Fruit fly (Drosophila melanogaster) whole organism, prepupa: ENCODE results near the gene CG14431.
A peak's percentile ranks its signal among the peaks of the same experiment; 100 is the strongest.

Source experiments
- Blimp-1 ChIP-seq: fragments of 200-800 bp; sonication (Bioruptor generic); optimal IDR thresholded peaks from 3 replicates; lab custom pipeline; 2017; ENCODE audit warnings: missing biosample characterization, missing genetic modification characterization, mild to moderate bottlenecking, moderate library complexity, missing genetic modification reagents
- CG10631 ChIP-seq: fragments of 200-800 bp; sonication (Bioruptor generic); optimal IDR thresholded peaks from 2 replicates; lab custom pipeline; 2016; ENCODE audit warnings: missing biosample characterization, missing genetic modification characterization
- CG10669 ChIP-seq: fragments of 200-800 bp; sonication (Bioruptor generic); optimal IDR thresholded peaks from 3 replicates; lab custom pipeline; 2018; ENCODE audit warnings: missing biosample characterization, mild to moderate bottlenecking, missing genetic modification characterization, moderate library complexity
- CG11762 ChIP-seq: fragments of 200-800 bp; sonication (Bioruptor generic); optimal IDR thresholded peaks from 3 replicates; lab custom pipeline; 2016; ENCODE audit warnings: missing biosample characterization, missing genetic modification characterization; ENCODE audit not compliant: insufficient read depth
- CG11902 ChIP-seq: fragments of 200-800 bp; sonication (Bioruptor generic); optimal IDR thresholded peaks from 3 replicates; lab custom pipeline; 2016; ENCODE audit warnings: missing biosample characterization, missing genetic modification characterization
- CG15336 ChIP-seq: fragments of 200-800 bp; sonication (Bioruptor generic); IDR thresholded peaks from 2 replicates; pipeline ENCODE4 v1.3.6; 2022; ENCODE audit warnings: missing biosample characterization, missing genetic modification characterization
- CG1621 ChIP-seq: fragments of 200-800 bp; sonication (Bioruptor generic); optimal IDR thresholded peaks from 3 replicates; lab custom pipeline; 2018; ENCODE audit warnings: missing biosample characterization, mild to moderate bottlenecking, missing genetic modification characterization
- CG16779 ChIP-seq: fragments of 200-800 bp; sonication (Bioruptor generic); optimal IDR thresholded peaks from 3 replicates; lab custom pipeline; 2017; ENCODE audit warnings: missing biosample characterization, mild to moderate bottlenecking, missing genetic modification characterization
- CG31627 ChIP-seq: fragments of 200-800 bp; sonication (Bioruptor generic); optimal IDR thresholded peaks from 3 replicates; lab custom pipeline; 2016; ENCODE audit warnings: missing biosample characterization, missing genetic modification characterization
- CG34406 ChIP-seq: fragments of 200-800 bp; sonication (Bioruptor generic); optimal IDR thresholded peaks from 3 replicates; lab custom pipeline; 2016; ENCODE audit warnings: missing biosample characterization, missing genetic modification characterization
- CG3919 ChIP-seq: fragments of 200-800 bp; sonication (Bioruptor generic); optimal IDR thresholded peaks from 3 replicates; lab custom pipeline; 2016; ENCODE audit warnings: missing biosample characterization, missing genetic modification characterization
- CG6163 ChIP-seq: fragments of 200-800 bp; sonication (Bioruptor generic); IDR thresholded peaks from 3 replicates; pipeline ENCODE4 v1.3.6; 2022; ENCODE audit warnings: missing biosample characterization, missing genetic modification characterization
- CG6792 ChIP-seq: fragments of 200-800 bp; sonication (Bioruptor generic); optimal IDR thresholded peaks from 3 replicates; lab custom pipeline; 2016; ENCODE audit warnings: missing biosample characterization, missing genetic modification characterization
- CG6808 ChIP-seq: fragments of 200-800 bp; sonication (Bioruptor generic); optimal IDR thresholded peaks from 3 replicates; lab custom pipeline; 2017; ENCODE audit warnings: missing biosample characterization, missing genetic modification characterization, mild to moderate bottlenecking, moderate library complexity, missing genetic modification reagents
- CG6854 ChIP-seq: fragments of 200-800 bp; sonication (Bioruptor generic); optimal IDR thresholded peaks from 2 replicates; lab custom pipeline; 2017; ENCODE audit warnings: missing biosample characterization, mild to moderate bottlenecking, missing genetic modification characterization
- CG8632 ChIP-seq: fragments of 200-800 bp; sonication (Bioruptor generic); optimal IDR thresholded peaks from 3 replicates; lab custom pipeline; 2016; ENCODE audit warnings: missing biosample characterization, missing genetic modification characterization
- CG9139 ChIP-seq: fragments of 200-800 bp; sonication (Bioruptor generic); optimal IDR thresholded peaks from 3 replicates; lab custom pipeline; 2017; ENCODE audit warnings: missing biosample characterization, mild to moderate bottlenecking, missing genetic modification characterization
- Eip75B ChIP-seq: fragments of 200-800 bp; sonication (Bioruptor generic); optimal IDR thresholded peaks from 3 replicates; lab custom pipeline; 2016; ENCODE audit warnings: missing biosample characterization, missing genetic modification characterization
- Eip93F ChIP-seq: fragments of 200-800 bp; sonication (Bioruptor generic); optimal IDR thresholded peaks from 2 replicates; lab custom pipeline; 2016; ENCODE audit warnings: missing biosample characterization, mild to moderate bottlenecking, missing genetic modification characterization
- Ets96B ChIP-seq: fragments of 200-800 bp; optimal IDR thresholded peaks from 2 replicates; lab custom pipeline; 2019; ENCODE audit warnings: missing biosample characterization, mild to moderate bottlenecking, missing genetic modification characterization, moderate library complexity
- Gug ChIP-seq: fragments of 200-800 bp; sonication (Bioruptor generic); IDR thresholded peaks from 2 replicates; pipeline ENCODE4 v1.3.6; 2022; ENCODE audit warnings: missing biosample characterization, missing genetic modification characterization
- Hr38 ChIP-seq: sonication (Bioruptor generic); optimal IDR thresholded peaks from 2 replicates; lab custom pipeline; 2016; ENCODE audit warnings: missing biosample characterization, missing genetic modification characterization
- Hr39 ChIP-seq: fragments of 200-800 bp; sonication (Bioruptor generic); optimal IDR thresholded peaks from 2 replicates; lab custom pipeline; 2016; ENCODE audit warnings: missing biosample characterization, missing genetic modification characterization
- Hr4 ChIP-seq: fragments of 200-800 bp; sonication (Bioruptor generic); optimal IDR thresholded peaks from 3 replicates; lab custom pipeline; 2016; ENCODE audit warnings: missing biosample characterization, missing genetic modification characterization
- OdsH ChIP-seq: fragments of 200-800 bp; sonication (Bioruptor generic); optimal IDR thresholded peaks from 3 replicates; lab custom pipeline; 2016; ENCODE audit warnings: missing biosample characterization, missing genetic modification characterization
- Smox ChIP-seq: fragments of 200-800 bp; sonication (Bioruptor generic); optimal IDR thresholded peaks from 3 replicates; lab custom pipeline; 2016; ENCODE audit warnings: missing biosample characterization, missing genetic modification characterization
- Sox102F ChIP-seq: fragments of 200-800 bp; sonication (Bioruptor generic); optimal IDR thresholded peaks from 2 replicates; lab custom pipeline; 2016; ENCODE audit warnings: missing biosample characterization, mild to moderate bottlenecking, missing genetic modification characterization
- achi ChIP-seq: fragments of 200-800 bp; sonication (Bioruptor generic); optimal IDR thresholded peaks from 3 replicates; lab custom pipeline; 2016; ENCODE audit warnings: missing biosample characterization, missing genetic modification characterization
- cyc ChIP-seq: fragments of 200-800 bp; sonication (Bioruptor generic); optimal IDR thresholded peaks from 3 replicates; lab custom pipeline; 2016; ENCODE audit warnings: missing biosample characterization, missing genetic modification characterization
- dac ChIP-seq: fragments of 200-800 bp; sonication (Bioruptor generic); optimal IDR thresholded peaks from 2 replicates; lab custom pipeline; 2017; ENCODE audit warnings: missing biosample characterization, mild to moderate bottlenecking, missing genetic modification characterization
- dsx ChIP-seq: fragments of 200-800 bp; optimal IDR thresholded peaks from 3 replicates; lab custom pipeline; 2019; ENCODE audit warnings: missing biosample characterization, mild to moderate bottlenecking, missing genetic modification characterization, moderate library complexity; ENCODE audit not compliant: poor library complexity, severe bottlenecking
- eg ChIP-seq: fragments of 200-800 bp; sonication (Bioruptor generic); IDR thresholded peaks from 3 replicates; pipeline ENCODE4 v1.3.6; 2022; ENCODE audit warnings: missing biosample characterization, missing genetic modification characterization
- fd59A ChIP-seq: fragments of 200-800 bp; sonication (Bioruptor generic); optimal IDR thresholded peaks from 2 replicates; lab custom pipeline; 2017; ENCODE audit warnings: missing biosample characterization, mild to moderate bottlenecking, missing genetic modification characterization, missing genetic modification reagents
- fd85E ChIP-seq: fragments of 200-800 bp; sonication (Bioruptor generic); optimal IDR thresholded peaks from 3 replicates; lab custom pipeline; 2016; ENCODE audit warnings: missing biosample characterization, missing genetic modification characterization
- fkh ChIP-seq: fragments of 200-800 bp; sonication (Bioruptor generic); optimal IDR thresholded peaks from 3 replicates; lab custom pipeline; 2017; ENCODE audit warnings: missing biosample characterization, mild to moderate bottlenecking, missing genetic modification characterization, moderate library complexity
- net ChIP-seq: fragments of 200-800 bp; sonication (Bioruptor generic); optimal IDR thresholded peaks from 3 replicates; lab custom pipeline; 2016; ENCODE audit warnings: missing biosample characterization, missing genetic modification characterization
- pdm3 ChIP-seq: fragments of 200-800 bp; sonication (Bioruptor generic); optimal IDR thresholded peaks from 3 replicates; lab custom pipeline; 2016; ENCODE audit warnings: missing biosample characterization, missing genetic modification characterization
- ss ChIP-seq, 2 experiments: fragments of 200-800 bp; sonication (Bioruptor generic); optimal IDR thresholded peaks; 2 replicates in 1 of 2; 3 replicates in 1 of 2; lab custom pipeline; 2017 to 2018; ENCODE audit warnings: mild to moderate bottlenecking in 2 of 2, missing biosample characterization in 2 of 2, missing genetic modification characterization in 2 of 2, moderate library complexity in 1 of 2
- svp ChIP-seq: fragments of 200-800 bp; sonication (Bioruptor generic); peaks from one replicate; lab custom pipeline; 2016; ENCODE audit warnings: missing biosample characterization, missing genetic modification characterization
- vri ChIP-seq: fragments of 200-800 bp; sonication (Bioruptor generic); optimal IDR thresholded peaks from 3 replicates; lab custom pipeline; 2016; ENCODE audit warnings: missing biosample characterization, mild to moderate bottlenecking, missing genetic modification characterization

Gene CG14431

dm6 chrX:6861523-6862077, 46.5 kb upstream of the CG14431 start (continued):
- TF ChIP-seq ss (GFP tag; optimal IDR thresholded peaks at IDR 0.05; lab: Kevin White, UChicago), result peak; percentile 64 to 78
- peak; percentile 1 for TF ChIP-seq Eip93F
- TF ChIP-seq Hr39 (GFP tag; lab: Kevin White, UChicago), result peak; percentile 78
- peak; percentile 41 for TF ChIP-seq Hr38 (GFP tag; lab: Kevin White, UChicago)
- peak; percentile 74 for TF ChIP-seq CG3919 (GFP tag; lab: Kevin White, UChicago)
- peak; percentile 73 for TF ChIP-seq Ets96B
- TF ChIP-seq CG11762 (GFP tag; lab: Kevin White, UChicago), result peak; percentile 17
- peak; percentile 94 for TF ChIP-seq svp
- TF ChIP-seq CG16779 (tag; lab: Kevin White, UChicago), result peak; percentile 42
- TF ChIP-seq CG1621 (tag; lab: Kevin White, UChicago), result peak; percentile 64
- TF ChIP-seq Sox102F (GFP tag; lab: Kevin White, UChicago), result peak; percentile 73
- peak; percentile 80 for TF ChIP-seq achi (GFP tag; lab: Kevin White, UChicago)
- TF ChIP-seq vri (GFP tag; lab: Kevin White, UChicago), result peak; percentile 72
- TF ChIP-seq CG6792 (GFP tag; lab: Kevin White, UChicago), result peak; percentile 54
- TF ChIP-seq CG8632, result peak; percentile 69
- TF ChIP-seq CG9139 (GFP tag; lab: Kevin White, UChicago), result peak; percentile 23
- peak; percentile 69 for TF ChIP-seq Eip75B (GFP tag; lab: Kevin White, UChicago)
- TF ChIP-seq Smox (GFP tag; lab: Kevin White, UChicago), result peak; percentile 85
- TF ChIP-seq CG15336 (GFP tag; lab: Robert Waterston, UW), result peak; percentile 92
- TF ChIP-seq pdm3 (GFP tag; lab: Kevin White, UChicago), result peak; percentile 78
- TF ChIP-seq Gug, result peak; percentile 88
- peak; percentile 91 for TF ChIP-seq eg (GFP tag; lab: Robert Waterston, UW)
- TF ChIP-seq dsx (GFP tag; lab: Kevin White, UChicago), result peak; percentile 60
- TF ChIP-seq Blimp-1 (GFP tag; lab: Kevin White, UChicago), result peak; percentile 48
- TF ChIP-seq dac (GFP tag; lab: Kevin White, UChicago), result peak; percentile 67
- peak; percentile 57 for TF ChIP-seq CG11902 (GFP tag; lab: Kevin White, UChicago)
- peak; percentile 78 for TF ChIP-seq fkh (GFP tag; lab: Kevin White, UChicago)
- peak; percentile 71 for TF ChIP-seq OdsH (GFP tag; lab: Kevin White, UChicago)

dm6 chrX:6862521-6863288, 45.4 kb upstream of the CG14431 start:
- TF ChIP-seq eg (GFP tag; lab: Robert Waterston, UW) (peak; percentile 53; the same call in 1 of the 3 replicates), vri (GFP tag; lab: Kevin White, UChicago) (peak; percentile 53), Eip93F (peak; percentile 6), CG1621 (tag; lab: Kevin White, UChicago) (peak; percentile 64), CG15336 (GFP tag; lab: Robert Waterston, UW) (no peak), Sox102F (GFP tag; lab: Kevin White, UChicago) (no peak), ss (GFP tag; optimal IDR thresholded peaks at IDR 0.05; lab: Kevin White, UChicago) (peak in 1 of 2 experiments; percentile 3), CG34406 (GFP tag; lab: Kevin White, UChicago) (no peak), dsx (GFP tag; lab: Kevin White, UChicago) (peak; percentile 69), Smox (GFP tag; lab: Kevin White, UChicago) (no peak)

dm6 chrX:6863289-6863938, 44.7 kb upstream of the CG14431 start, which contains the start of gene CG43736:
Gene CG43736, plus strand, starts transcription at chrX:6863888.
- TF ChIP-seq fd59A (GFP tag; lab: Kevin White, UChicago) (peak; percentile 93), CG31627 (GFP tag; lab: Kevin White, UChicago) (peak; percentile 94), fd85E (GFP tag; lab: Kevin White, UChicago) (peak; percentile 76), CG8632 (peak; percentile 92), eg (GFP tag; lab: Robert Waterston, UW) (peak; percentile 91), achi (GFP tag; lab: Kevin White, UChicago) (peak; percentile 94), CG6808 (GFP tag; lab: Kevin White, UChicago) (peak; percentile 94), Hr4 (GFP tag; lab: Kevin White, UChicago) (peak; percentile 96), Ets96B (peak; percentile 96), net (GFP tag; lab: Kevin White, UChicago) (peak; percentile 94), dac (GFP tag; lab: Kevin White, UChicago) (peak; percentile 91), CG16779 (tag; lab: Kevin White, UChicago) (peak; percentile 89), CG10631 (GFP tag; lab: Kevin White, UChicago) (peak; percentile 95), Smox (GFP tag; lab: Kevin White, UChicago) (peak; percentile 94), CG10669 (GFP tag; lab: Kevin White, UChicago) (peak; percentile 94), CG34406 (GFP tag; lab: Kevin White, UChicago) (peak; percentile 90), cyc (GFP tag; lab: Kevin White, UChicago) (peak; percentile 93), CG6854 (GFP tag; lab: Kevin White, UChicago) (peak; percentile 87), Eip75B (GFP tag; lab: Kevin White, UChicago) (peak; percentile 93), CG9139 (GFP tag; lab: Kevin White, UChicago) (peak; percentile 86), CG6163 (GFP tag; lab: Robert Waterston, UW) (peak; percentile 87), CG15336 (GFP tag; lab: Robert Waterston, UW) (peak; percentile 96)
